Worm (Caenorhabditis elegans): ENCODE data around the gene gba-4.

Gene gba-4

DNA sequence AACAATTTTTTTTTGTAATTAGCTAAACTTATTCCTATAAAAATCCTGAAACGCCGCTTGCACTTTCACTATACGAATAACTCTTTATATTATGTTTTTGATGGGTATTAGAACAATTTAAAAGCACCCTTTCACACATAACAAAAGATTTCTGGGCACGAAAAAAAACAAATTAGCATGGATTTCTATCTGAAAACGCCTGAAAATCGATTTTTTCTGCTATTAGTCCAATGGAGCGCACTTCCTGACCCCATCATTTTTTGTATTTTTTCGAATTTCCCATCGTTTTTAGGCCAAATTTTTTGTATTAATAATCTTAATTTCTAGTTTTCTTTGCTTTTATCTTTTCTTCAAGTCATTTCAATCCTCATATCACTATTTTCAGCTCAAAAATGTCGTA lies 18.7 kb upstream of the gba-4 start, which contains the start of gene F41H10.3:
Gene F41H10.3, plus strand, starts transcription at position 388 of the 400 bp plus-strand sequence.
- no peak for TF ChIP-seq tbx-11 (GFP tag; IDR thresholded peaks at IDR 0.05)
- no peak for TF ChIP-seq flt-1 (GFP tag; IDR thresholded peaks at IDR 0.05)
- no peak for TF ChIP-seq ceh-36 (tag; optimal IDR thresholded peaks at IDR 0.05)
- TF ChIP-seq scrt-1 (GFP tag; IDR thresholded peaks at IDR 0.05) = no peak
- TF ChIP-seq F13C5.2 (tag; optimal IDR thresholded peaks at IDR 0.05) = no peak
- no peak for TF ChIP-seq ceh-13 (GFP tag; optimal IDR thresholded peaks at IDR 0.05)
- no peak for TF ChIP-seq aly-1 (tag; optimal IDR thresholded peaks at IDR 0.05)
- TF ChIP-seq hmg-4 (GFP tag; optimal IDR thresholded peaks at IDR 0.05) = no peak
- no peak for TF ChIP-seq sea-1 (GFP tag; conservative IDR thresholded peaks at IDR 0.05)
- no peak for TF ChIP-seq hnd-1 (tag; optimal IDR thresholded peaks at IDR 0.05)

DNA sequence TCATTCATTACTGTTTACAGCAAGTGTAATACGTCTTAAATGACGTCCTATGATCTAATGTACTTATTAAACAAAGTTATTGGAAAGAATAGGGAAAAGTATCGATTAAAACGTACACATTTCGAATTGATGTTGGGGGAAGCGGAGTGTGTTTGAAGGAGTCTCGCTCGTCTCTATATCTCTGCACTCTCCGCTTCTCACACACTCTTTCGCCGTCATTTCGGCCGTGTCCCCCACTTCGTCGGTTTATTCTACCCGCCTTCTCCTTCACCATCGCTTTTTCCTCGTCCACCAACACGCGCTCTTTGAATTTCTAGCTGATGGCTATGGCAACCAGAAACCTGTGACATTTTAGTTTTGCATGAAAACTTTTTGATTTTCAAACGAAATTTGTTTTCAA lies 18.2 kb upstream of the gba-4 start:
- TF ChIP-seq F13C5.2 (tag; optimal IDR thresholded peaks at IDR 0.05) (no peak), B0310.2 (tag; optimal IDR thresholded peaks at IDR 0.05) (no peak), tbx-11 (GFP tag; IDR thresholded peaks at IDR 0.05) (no peak), ama-1 (optimal IDR thresholded peaks at IDR 0.05) (no peak), aly-1 (tag; optimal IDR thresholded peaks at IDR 0.05) (peak; percentile 33)

DNA sequence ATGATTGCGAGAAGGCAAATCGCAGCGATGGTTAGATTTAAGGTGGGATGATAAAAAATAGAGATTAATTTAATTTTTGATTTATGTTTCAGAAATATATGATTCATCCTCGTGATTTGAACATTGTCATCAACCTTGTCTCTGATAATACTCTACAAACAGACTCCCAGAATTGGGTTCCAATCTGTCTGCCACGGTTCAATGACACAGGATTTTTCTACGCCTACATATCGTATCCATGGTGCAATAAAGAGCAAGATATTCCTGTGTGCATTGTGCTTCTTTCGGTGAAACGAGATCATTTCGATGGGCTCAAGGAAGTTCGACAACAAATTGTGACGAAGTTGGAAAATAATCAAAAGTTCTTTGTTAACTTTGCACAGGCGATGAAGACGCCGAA lies 17.2 kb upstream of the gba-4 start:
- TF ChIP-seq ets-7 (tag; optimal IDR thresholded peaks at IDR 0.05) (no peak), hmbx-1 (tag; optimal IDR thresholded peaks at IDR 0.05) (no peak)

DNA sequence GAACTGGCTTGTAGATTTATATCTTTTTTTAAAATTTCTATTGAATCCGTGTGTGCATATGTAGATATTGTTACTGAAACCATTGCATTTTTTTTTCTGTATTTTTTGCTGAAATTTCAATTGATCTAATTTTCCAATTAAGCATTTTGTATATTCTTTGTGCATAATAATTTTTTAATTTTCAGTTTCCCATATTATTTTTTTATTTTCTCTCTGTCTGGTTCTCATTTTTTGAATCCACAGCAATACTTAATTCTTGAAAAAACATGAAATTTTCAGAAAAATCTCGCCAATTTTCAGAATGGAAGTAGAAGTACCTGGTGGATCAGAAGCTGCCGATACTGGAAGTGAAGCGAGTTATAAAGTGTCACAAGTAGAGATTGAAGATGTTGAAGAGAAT lies 15.9 kb upstream of the gba-4 start, which contains the start of gene sand-1:
Gene sand-1, plus strand, starts transcription at position 301 of the 400 bp plus-strand sequence.
- no peak for TF ChIP-seq B0310.2 (tag; optimal IDR thresholded peaks at IDR 0.05)

DNA sequence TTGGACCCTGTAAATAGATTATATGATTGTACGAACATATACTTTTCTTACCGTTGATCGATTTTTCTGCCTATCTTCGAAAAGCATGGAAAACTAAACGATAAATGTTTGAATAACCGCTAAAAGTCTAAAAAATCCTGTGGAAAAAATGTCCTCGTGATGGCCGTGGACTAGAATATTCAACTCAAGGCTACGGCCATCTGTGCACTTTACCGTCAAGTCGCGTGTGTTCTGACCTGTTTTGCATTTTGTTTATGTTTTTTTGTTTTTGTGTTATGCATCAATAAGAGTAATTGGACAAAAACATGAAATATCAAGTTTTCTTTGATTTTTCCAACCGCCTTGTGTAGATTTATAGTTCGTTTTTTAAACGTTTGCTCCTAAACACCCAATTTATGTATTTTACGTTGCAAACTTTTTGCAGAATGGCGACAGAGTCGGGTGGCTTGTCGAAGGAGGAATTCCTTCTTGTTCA lies 13.5 kb upstream of the gba-4 start, which contains the start of the genes hda-6 and F41H10.4:
Gene hda-6, minus strand, starts transcription at position 172 of the 475 bp plus-strand sequence.
Gene F41H10.4, plus strand, starts transcription at position 425 of the 475 bp plus-strand sequence.
- no peak for TF ChIP-seq ceh-36 (tag; optimal IDR thresholded peaks at IDR 0.05)
- no peak for TF ChIP-seq ceh-13 (GFP tag; optimal IDR thresholded peaks at IDR 0.05)
- TF ChIP-seq tbx-11 (GFP tag; IDR thresholded peaks at IDR 0.05) = no peak
- TF ChIP-seq B0310.2 (tag; optimal IDR thresholded peaks at IDR 0.05) = no peak
- no peak for TF ChIP-seq aly-1 (tag; optimal IDR thresholded peaks at IDR 0.05)
- TF ChIP-seq scrt-1 (GFP tag; IDR thresholded peaks at IDR 0.05) = no peak
- no peak for TF ChIP-seq sea-1 (GFP tag; conservative IDR thresholded peaks at IDR 0.05)
- TF ChIP-seq hmg-4 (GFP tag; optimal IDR thresholded peaks at IDR 0.05) = no peak
- no peak for TF ChIP-seq hmbx-1 (tag; optimal IDR thresholded peaks at IDR 0.05)

DNA sequence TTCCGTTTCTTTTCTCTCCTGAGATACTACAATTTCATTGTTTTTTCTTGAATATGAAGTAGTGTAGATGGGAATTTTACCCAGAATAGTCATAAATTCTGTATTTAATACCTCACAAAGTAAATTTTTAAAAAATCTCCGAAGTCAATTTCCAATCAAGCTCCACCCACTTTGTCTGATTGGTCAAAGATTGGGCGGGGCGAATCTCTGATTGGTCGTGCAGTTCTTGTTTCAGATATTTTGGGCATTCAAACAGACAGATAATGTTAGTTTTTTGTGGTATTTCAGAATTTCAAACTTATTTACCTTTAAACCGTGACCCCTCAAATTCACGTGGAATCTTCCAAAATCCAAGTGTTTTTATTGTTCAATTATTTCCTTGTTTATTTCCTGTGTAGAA lies 9.8 kb upstream of the gba-4 start, which contains the start of gene F41H10.5:
Gene F41H10.5, plus strand, starts transcription at position 375 of the 400 bp plus-strand sequence.
- TF ChIP-seq hnd-1 (tag; optimal IDR thresholded peaks at IDR 0.05) = no peak
- no peak for TF ChIP-seq tbx-11 (GFP tag; IDR thresholded peaks at IDR 0.05)

DNA sequence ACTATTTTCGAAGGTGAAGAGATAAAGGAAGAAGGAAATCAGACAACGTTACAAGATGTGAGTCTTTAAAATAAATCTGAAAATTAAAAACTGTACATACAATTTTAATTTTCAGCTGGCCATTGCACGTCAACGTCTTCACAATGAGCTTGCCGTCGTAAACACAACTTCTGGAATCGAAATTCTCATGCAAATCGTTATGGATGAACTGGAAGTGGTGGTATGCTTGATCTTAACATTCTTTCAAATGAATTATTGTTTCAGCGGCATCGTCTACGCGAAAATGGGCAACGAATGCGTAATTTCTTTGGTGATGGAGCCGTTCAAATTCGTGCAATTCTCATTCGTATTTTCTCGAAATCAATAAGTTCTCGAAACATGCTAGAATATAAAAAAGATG lies 3.9 kb upstream of the gba-4 start:
- TF ChIP-seq tbx-37 (GFP tag; conservative IDR thresholded peaks at IDR 0.05) (no peak), hnd-1 (tag; optimal IDR thresholded peaks at IDR 0.05) (no peak), tra-4 (tag; optimal IDR thresholded peaks at IDR 0.05) (no peak), hmbx-1 (tag; optimal IDR thresholded peaks at IDR 0.05) (no peak), sea-1 (GFP tag; conservative IDR thresholded peaks at IDR 0.05) (no peak), pes-1 (GFP tag; IDR thresholded peaks at IDR 0.05) (no peak), ceh-36 (tag; optimal IDR thresholded peaks at IDR 0.05) (no peak), aly-1 (tag; optimal IDR thresholded peaks at IDR 0.05) (no peak), hmg-4 (GFP tag; optimal IDR thresholded peaks at IDR 0.05) (no peak), tbx-11 (GFP tag; IDR thresholded peaks at IDR 0.05) (no peak), ets-7 (tag; optimal IDR thresholded peaks at IDR 0.05) (no peak), ama-1 (optimal IDR thresholded peaks at IDR 0.05) (no peak), flt-1 (GFP tag; IDR thresholded peaks at IDR 0.05) (no peak), B0310.2 (tag; optimal IDR thresholded peaks at IDR 0.05) (no peak), scrt-1 (GFP tag; IDR thresholded peaks at IDR 0.05) (no peak), F13C5.2 (tag; optimal IDR thresholded peaks at IDR 0.05) (no peak), ceh-13 (GFP tag; optimal IDR thresholded peaks at IDR 0.05) (no peak)

DNA sequence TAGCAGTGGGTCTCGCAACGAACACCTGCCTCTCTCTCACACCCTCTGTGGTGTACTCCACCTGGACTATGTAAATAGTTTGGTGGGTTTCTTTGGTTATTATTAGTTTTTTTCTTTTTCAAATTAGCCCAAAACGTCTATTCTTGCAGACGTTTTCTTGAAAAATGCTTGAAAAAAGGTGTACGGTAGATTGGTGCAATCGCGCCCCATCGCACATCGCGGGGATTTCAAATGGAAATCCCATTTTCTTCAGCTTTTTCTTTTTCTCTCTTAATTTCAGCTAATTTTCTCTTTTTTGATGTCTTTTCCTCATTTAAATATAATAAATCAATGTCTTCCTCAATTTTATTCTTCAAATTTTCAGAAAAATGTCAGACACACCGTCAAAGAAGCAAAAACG lies 3.4 kb upstream of the gba-4 start, which contains the start of gene Y4C6B.1:
Gene Y4C6B.1, plus strand, starts transcription at position 365 of the 400 bp plus-strand sequence.
- TF ChIP-seq pes-1 (GFP tag; IDR thresholded peaks at IDR 0.05) = 0 out of 2 replicates have a peak, but pooled peaks have one; percentile 41
- TF ChIP-seq tbx-11 (GFP tag; IDR thresholded peaks at IDR 0.05) = no peak

DNA sequence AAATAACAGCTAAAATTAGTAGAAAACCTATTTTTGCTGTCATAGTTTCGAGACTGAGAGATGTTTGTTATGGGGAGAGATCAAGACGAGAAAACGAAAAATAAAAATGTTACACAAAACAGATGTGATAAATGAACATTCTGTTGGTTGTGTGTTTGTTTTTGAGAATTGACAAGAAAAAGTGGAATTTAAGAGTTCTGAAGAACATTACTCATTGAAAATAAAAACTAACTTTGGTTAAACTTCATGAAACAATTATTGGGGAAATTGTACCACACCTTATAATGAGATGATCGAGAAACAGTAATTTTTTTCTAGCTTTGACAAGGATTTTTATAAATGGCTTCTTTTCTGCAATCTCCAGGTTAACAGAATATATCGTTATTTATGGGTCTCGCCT lies 2.7 kb upstream of the gba-4 start, which contains the start of gene Y4C6B.7:
Gene Y4C6B.7, minus strand, starts transcription at position 101 of the 400 bp plus-strand sequence.
- TF ChIP-seq scrt-1 (GFP tag; IDR thresholded peaks at IDR 0.05) = no peak
- TF ChIP-seq ceh-36 (tag; optimal IDR thresholded peaks at IDR 0.05) = no peak
- no peak for TF ChIP-seq hmg-4 (GFP tag; optimal IDR thresholded peaks at IDR 0.05)
- no peak for TF ChIP-seq aly-1 (tag; optimal IDR thresholded peaks at IDR 0.05)
- no peak for TF ChIP-seq ama-1 (optimal IDR thresholded peaks at IDR 0.05)
- no peak for TF ChIP-seq sea-1 (GFP tag; conservative IDR thresholded peaks at IDR 0.05)
- no peak for TF ChIP-seq B0310.2 (tag; optimal IDR thresholded peaks at IDR 0.05)
